Worm (Caenorhabditis elegans): ENCODE results near the gene Y51A2B.5.

DNA sequence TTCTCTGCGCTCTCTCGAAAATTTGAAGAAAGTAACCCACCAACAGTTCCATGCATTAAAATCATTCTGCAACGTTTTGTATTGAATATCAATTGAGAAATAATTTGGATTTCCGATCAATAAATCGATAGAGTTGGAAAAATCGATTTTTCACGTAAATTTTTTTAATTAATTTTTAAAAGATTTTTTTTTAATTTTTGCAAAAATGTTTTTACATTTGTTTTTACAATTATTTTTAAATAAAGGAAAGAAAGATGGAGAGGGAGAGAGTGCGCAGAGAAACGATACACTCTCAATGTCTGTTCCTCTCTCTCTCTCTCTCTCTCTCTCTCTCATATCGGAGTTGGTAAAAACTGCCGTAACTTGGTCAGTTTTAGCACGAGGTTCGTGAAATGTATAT is 36.5 kb downstream of the Y51A2B.5 start, which contains the start of gene ZK262.19:
- no peak for TF ChIP-seq nhr-77 (tag; optimal IDR thresholded peaks at IDR 0.05)
- no peak for TF ChIP-seq nfya-1 (tag; optimal IDR thresholded peaks at IDR 0.05; ENCODE audit: insufficient read depth)
- TF ChIP-seq nhr-23 (tag; optimal IDR thresholded peaks at IDR 0.05) = no peak
- TF ChIP-seq fkh-10 (GFP tag; optimal IDR thresholded peaks at IDR 0.05) = no peak
- no peak for TF ChIP-seq egl-5 (tag; optimal IDR thresholded peaks at IDR 0.05)
- TF ChIP-seq nhr-76 (tag; optimal IDR thresholded peaks at IDR 0.05) = no peak
- TF ChIP-seq mdl-1 (tag; optimal IDR thresholded peaks at IDR 0.05) = no peak
- no peak for TF ChIP-seq zag-1 (tag; optimal IDR thresholded peaks at IDR 0.05)
- no peak for TF ChIP-seq nhr-237 (tag; optimal IDR thresholded peaks at IDR 0.05)
- TF ChIP-seq lin-39 (tag; optimal IDR thresholded peaks at IDR 0.05) = no peak
